Fruit fly (Drosophila melanogaster) whole organism, embryonic: ENCODE data around the gene tbrd-1.

ENCODE experiments used
- Abd-B ChIP-seq: fragments of 200-800 bp; sonication (Bioruptor generic); optimal IDR thresholded peaks from 2 replicates; lab custom pipeline; 2018; ENCODE audit warnings: missing biosample characterization, mild to moderate bottlenecking, missing genetic modification characterization, moderate library complexity
- Bteb2 ChIP-seq: fragments of 200-800 bp; sonication (Bioruptor generic); optimal IDR thresholded peaks from 2 replicates; lab custom pipeline; 2016; ENCODE audit warnings: missing biosample characterization, missing genetic modification characterization
- CG14014 ChIP-seq: fragments of 200-800 bp; sonication (Bioruptor generic); IDR thresholded peaks from 2 replicates; pipeline ENCODE4 v1.3.6; 2022; ENCODE audit warnings: missing biosample characterization, missing genetic modification characterization
- CG15601 ChIP-seq: fragments of 200-800 bp; sonication (Bioruptor generic); optimal IDR thresholded peaks from 3 replicates; lab custom pipeline; 2019; ENCODE audit warnings: missing biosample characterization, mild to moderate bottlenecking, missing genetic modification characterization, moderate library complexity
- CG1647 ChIP-seq: fragments of 200-800 bp; sonication (Bioruptor generic); optimal IDR thresholded peaks from 3 replicates; lab custom pipeline; 2016; ENCODE audit warnings: missing biosample characterization, missing genetic modification characterization
- CG17568 ChIP-seq: fragments of 200-800 bp; sonication (Bioruptor generic); optimal IDR thresholded peaks from 2 replicates; lab custom pipeline; 2018; ENCODE audit warnings: missing biosample characterization, mild to moderate bottlenecking, missing genetic modification characterization, moderate library complexity
- CG17612 ChIP-seq: fragments of 200-800 bp; sonication (Bioruptor generic); IDR thresholded peaks from 2 replicates; pipeline ENCODE4 v1.3.6; 2022; ENCODE audit warnings: missing biosample characterization, missing genetic modification characterization
- CG17829 ChIP-seq: fragments of 200-800 bp; optimal IDR thresholded peaks from 2 replicates; lab custom pipeline; 2019; ENCODE audit warnings: missing biosample characterization, mild to moderate bottlenecking, missing genetic modification characterization, moderate library complexity
- CG1792 ChIP-seq: fragments of 200-800 bp; sonication (Bioruptor generic); optimal IDR thresholded peaks from 2 replicates; lab custom pipeline; 2016; ENCODE audit warnings: missing biosample characterization, missing genetic modification characterization
- CG2120 ChIP-seq: fragments of 200-800 bp; sonication (Bioruptor generic); optimal IDR thresholded peaks from 3 replicates; lab custom pipeline; 2016; ENCODE audit warnings: missing biosample characterization, missing genetic modification characterization
- CG30403 ChIP-seq: fragments of 200-800 bp; sonication (Bioruptor generic); optimal IDR thresholded peaks from 3 replicates; lab custom pipeline; 2016; ENCODE audit warnings: missing biosample characterization, missing genetic modification characterization
- CG31365 ChIP-seq: fragments of 200-800 bp; sonication (Bioruptor generic); optimal IDR thresholded peaks from 2 replicates; lab custom pipeline; 2018; ENCODE audit warnings: missing biosample characterization, mild to moderate bottlenecking, missing genetic modification characterization
- CG3838 ChIP-seq: fragments of 200-800 bp; sonication (Bioruptor generic); optimal IDR thresholded peaks from 3 replicates; lab custom pipeline; 2016; ENCODE audit warnings: missing biosample characterization, missing genetic modification characterization
- CG4282 ChIP-seq: fragments of 200-800 bp; sonication (Bioruptor generic); optimal IDR thresholded peaks from 2 replicates; lab custom pipeline; 2016; ENCODE audit warnings: missing biosample characterization, missing genetic modification characterization
- CG4424 ChIP-seq: fragments of 200-800 bp; sonication (Bioruptor generic); optimal IDR thresholded peaks from 3 replicates; lab custom pipeline; 2016; ENCODE audit warnings: missing biosample characterization, missing genetic modification characterization
- CG7357 ChIP-seq: fragments of 200-800 bp; sonication (Bioruptor generic); IDR thresholded peaks from 3 replicates; pipeline ENCODE4 v1.3.6; 2022; ENCODE audit warnings: missing biosample characterization, missing genetic modification characterization
- CoRest ChIP-seq: fragments of 200-800 bp; sonication (Bioruptor generic); optimal IDR thresholded peaks from 3 replicates; lab custom pipeline; 2018; ENCODE audit warnings: missing biosample characterization, mild to moderate bottlenecking, missing genetic modification characterization, moderate library complexity
- Dad ChIP-seq: fragments of 200-800 bp; sonication (Bioruptor generic); optimal IDR thresholded peaks from 3 replicates; lab custom pipeline; 2016; ENCODE audit warnings: missing biosample characterization, missing genetic modification characterization
- Deaf1 ChIP-seq: fragments of 200-800 bp; optimal IDR thresholded peaks from 3 replicates; lab custom pipeline; 2019; ENCODE audit warnings: missing biosample characterization, mild to moderate bottlenecking, missing genetic modification characterization, moderate library complexity
- Dek ChIP-seq: fragments of 200-800 bp; sonication (Bioruptor generic); optimal IDR thresholded peaks from 3 replicates; lab custom pipeline; 2019; ENCODE audit warnings: missing biosample characterization, mild to moderate bottlenecking, missing genetic modification characterization, moderate library complexity
- ERR ChIP-seq: fragments of 200-800 bp; sonication (Bioruptor generic); optimal IDR thresholded peaks from 2 replicates; lab custom pipeline; 2016; ENCODE audit warnings: missing biosample characterization, missing genetic modification characterization
- Fer2 ChIP-seq: fragments of 200-800 bp; sonication (Bioruptor generic); optimal IDR thresholded peaks from 2 replicates; lab custom pipeline; 2018; ENCODE audit warnings: missing biosample characterization, mild to moderate bottlenecking, missing genetic modification characterization, moderate library complexity
- GATAe ChIP-seq: fragments of 200-800 bp; sonication (Bioruptor generic); conservative IDR thresholded peaks from 2 replicates; pipeline ENCODE4 v1.3.6; 2022; ENCODE audit warnings: missing biosample characterization, missing genetic modification characterization
- Hr39 ChIP-seq: fragments of >200 bp; optimal IDR thresholded peaks from 2 replicates; lab custom pipeline; 2017
- Hr51 ChIP-seq, 2 experiments: fragments of 200-800 bp; sonication (Bioruptor generic); optimal IDR thresholded peaks; 2 replicates in 1 of 2; 3 replicates in 1 of 2; lab custom pipeline; 2016 to 2018; ENCODE audit warnings: missing biosample characterization in 2 of 2, missing genetic modification characterization in 2 of 2, mild to moderate bottlenecking in 1 of 2, moderate library complexity in 1 of 2
- Hsf ChIP-seq: fragments of 200-800 bp; sonication (Bioruptor generic); optimal IDR thresholded peaks from 3 replicates; lab custom pipeline; 2016; ENCODE audit warnings: missing biosample characterization, missing genetic modification characterization
- Meics ChIP-seq: fragments of 200-800 bp; sonication (Bioruptor generic); optimal IDR thresholded peaks from 2 replicates; lab custom pipeline; 2017; ENCODE audit warnings: missing biosample characterization, mild to moderate bottlenecking, missing genetic modification characterization
- NC2β ChIP-seq: fragments of 200-800 bp; sonication (Bioruptor generic); optimal IDR thresholded peaks from 2 replicates; lab custom pipeline; 2016; ENCODE audit warnings: missing biosample characterization, missing genetic modification characterization
- Ptx1 ChIP-seq: fragments of 200-800 bp; sonication (Bioruptor generic); IDR thresholded peaks from 2 replicates; pipeline ENCODE4 v1.3.6; 2022; ENCODE audit warnings: missing biosample characterization, missing genetic modification characterization
- Spps ChIP-seq: fragments of 200-800 bp; sonication (Bioruptor generic); optimal IDR thresholded peaks from 2 replicates; lab custom pipeline; 2018; ENCODE audit warnings: missing biosample characterization, mild to moderate bottlenecking, missing genetic modification characterization
- Tbp ChIP-seq: fragments of >200 bp; optimal IDR thresholded peaks from 2 replicates; lab custom pipeline; 2018; ENCODE audit warnings: missing biosample characterization, missing genetic modification characterization
- Usf ChIP-seq: fragments of 200-800 bp; sonication (Bioruptor generic); optimal IDR thresholded peaks from 2 replicates; lab custom pipeline; 2017; ENCODE audit warnings: missing genotype, missing biosample characterization, missing genetic modification characterization
- ase ChIP-seq: fragments of 200-800 bp; sonication (Bioruptor generic); IDR thresholded peaks from 3 replicates; pipeline ENCODE4 v1.3.6; 2022; ENCODE audit warnings: missing biosample characterization, missing genetic modification characterization
- ato ChIP-seq: fragments of 200-800 bp; sonication (Bioruptor generic); IDR thresholded peaks from 2 replicates; pipeline ENCODE4 v1.3.6; 2022; ENCODE audit warnings: missing biosample characterization, missing genetic modification characterization; ENCODE audit not compliant: partially characterized antibody
- bigmax ChIP-seq: fragments of 200-800 bp; sonication (Bioruptor generic); optimal IDR thresholded peaks from 2 replicates; lab custom pipeline; 2018; ENCODE audit warnings: missing biosample characterization, mild to moderate bottlenecking, missing genetic modification characterization
- bsh ChIP-seq, 2 experiments: fragments of 200-800 bp; sonication (Bioruptor generic); optimal IDR thresholded peaks; 2 replicates each; lab custom pipeline; 2017 to 2018; ENCODE audit warnings: mild to moderate bottlenecking in 2 of 2, missing biosample characterization in 2 of 2, missing genetic modification characterization in 2 of 2, moderate library complexity in 1 of 2
- cas ChIP-seq: fragments of 200-800 bp; sonication (Bioruptor generic); IDR thresholded peaks from 2 replicates; pipeline ENCODE4 v1.3.6; 2022; ENCODE audit warnings: missing biosample characterization, missing genetic modification characterization
- caup ChIP-seq: fragments of 200-800 bp; sonication (Bioruptor generic); optimal IDR thresholded peaks from 3 replicates; lab custom pipeline; 2017; ENCODE audit warnings: missing biosample characterization, mild to moderate bottlenecking, missing genetic modification characterization, moderate library complexity; ENCODE audit not compliant: severe bottlenecking
- esg ChIP-seq: fragments of 200-800 bp; sonication (Bioruptor generic); conservative IDR thresholded peaks from 2 replicates; pipeline ENCODE4 v1.3.6; 2022; ENCODE audit warnings: missing biosample characterization, missing genetic modification characterization
- exex ChIP-seq: fragments of 200-800 bp; sonication (Bioruptor generic); optimal IDR thresholded peaks from 4 replicates; lab custom pipeline; 2018; ENCODE audit warnings: missing biosample characterization, mild to moderate bottlenecking, missing genetic modification characterization, moderate library complexity
- gro ChIP-seq: fragments of 200-800 bp; sonication (Bioruptor generic); optimal IDR thresholded peaks from 2 replicates; lab custom pipeline; 2016; ENCODE audit warnings: missing biosample characterization, missing genetic modification characterization
- gsb ChIP-seq: fragments of 200-800 bp; sonication (Bioruptor generic); IDR thresholded peaks from 2 replicates; pipeline ENCODE4 v1.3.6; 2022; ENCODE audit warnings: missing biosample characterization, missing genetic modification characterization
- kah ChIP-seq: fragments of 200-800 bp; sonication (Bioruptor generic); optimal IDR thresholded peaks from 2 replicates; lab custom pipeline; 2018; ENCODE audit warnings: missing biosample characterization, mild to moderate bottlenecking, missing genetic modification characterization
- oc ChIP-seq: fragments of 200-800 bp; sonication (Bioruptor generic); optimal IDR thresholded peaks from 2 replicates; lab custom pipeline; 2018; ENCODE audit warnings: missing biosample characterization, mild to moderate bottlenecking, missing genetic modification characterization, moderate library complexity
- psq ChIP-seq: fragments of 200-800 bp; sonication (Bioruptor generic); optimal IDR thresholded peaks from 2 replicates; lab custom pipeline; 2017; ENCODE audit warnings: missing biosample characterization, missing genetic modification characterization
- ranshi ChIP-seq: fragments of 200-800 bp; sonication (Bioruptor generic); IDR thresholded peaks from 2 replicates; pipeline ENCODE4 v1.3.6; 2022; ENCODE audit warnings: missing biosample characterization, missing genetic modification characterization
- ro ChIP-seq: fragments of 200-800 bp; sonication (Bioruptor generic); IDR thresholded peaks from 2 replicates; pipeline ENCODE4 v1.3.6; 2022; ENCODE audit warnings: missing biosample characterization, missing genetic modification characterization
- salm ChIP-seq: fragments of 200-800 bp; sonication (Bioruptor generic); optimal IDR thresholded peaks from 2 replicates; lab custom pipeline; 2018; ENCODE audit warnings: missing biosample characterization, mild to moderate bottlenecking, missing genetic modification characterization
- sr ChIP-seq: fragments of 200-800 bp; sonication (Bioruptor generic); IDR thresholded peaks from 3 replicates; pipeline ENCODE4 v1.3.6; 2022; ENCODE audit warnings: missing biosample characterization, missing genetic modification characterization
- trem ChIP-seq: fragments of 200-800 bp; optimal IDR thresholded peaks from 3 replicates; lab custom pipeline; 2019; ENCODE audit warnings: missing biosample characterization, mild to moderate bottlenecking, missing genetic modification characterization, moderate library complexity
- vfl ChIP-seq: fragments of 200-800 bp; sonication (Bioruptor generic); optimal IDR thresholded peaks from 2 replicates; lab custom pipeline; 2016; ENCODE audit warnings: missing biosample characterization, missing genetic modification characterization

Gene tbrd-1

dm6 chr3R:23931095-23931728, 37.9 kb upstream of the tbrd-1 start, which contains the start of the genes Rpt2 and CG13599 (continued):
- TF ChIP-seq CG14014 (GFP tag; lab: Robert Waterston, UW) = no peak
- TF ChIP-seq Ptx1 (GFP tag; lab: Robert Waterston, UW) = no peak
- no peak for TF ChIP-seq CG4282 (GFP tag; lab: Kevin White, UChicago)
- TF ChIP-seq Bteb2 (GFP tag; lab: Kevin White, UChicago) = peak; percentile 10
- TF ChIP-seq Hsf (GFP tag; lab: Kevin White, UChicago) = peak; percentile 28
- TF ChIP-seq caup (GFP tag; lab: Kevin White, UChicago) = no peak
- TF ChIP-seq trem (tag; lab: Kevin White, UChicago) = peak; percentile 85
- TF ChIP-seq NC2β (GFP tag; lab: Kevin White, UChicago) = peak; percentile 14
- TF ChIP-seq CG1792 = no peak
- no peak for TF ChIP-seq ase (GFP tag; lab: Robert Waterston, UW)
- TF ChIP-seq CG15601 (tag; lab: Kevin White, UChicago) = peak; percentile 48
- peak; percentile 41 for TF ChIP-seq CoRest
- TF ChIP-seq kah = no peak
- TF ChIP-seq salm (tag; lab: Kevin White, UChicago) = no peak
- TF ChIP-seq vfl (GFP tag; lab: Kevin White, UChicago) = no peak
- no peak for TF ChIP-seq cas (GFP tag; lab: Robert Waterston, UW)
- peak; percentile 18 for TF ChIP-seq Deaf1 (tag; lab: Kevin White, UChicago)
- no peak for TF ChIP-seq CG31365 (tag; lab: Kevin White, UChicago)
- no peak for TF ChIP-seq CG1647 (GFP tag; lab: Kevin White, UChicago)
- TF ChIP-seq CG17612 (GFP tag; lab: Robert Waterston, UW) = no peak
- TF ChIP-seq Spps = peak; percentile 14
- peak; percentile 28 for TF ChIP-seq CG17829 (tag; lab: Kevin White, UChicago)
- no peak for TF ChIP-seq Tbp
- TF ChIP-seq ato (GFP tag; lab: Robert Waterston, UW) = peak; percentile 8; the same call in 1 of the 2 replicates
- TF ChIP-seq sr (GFP tag; lab: Robert Waterston, UW) = no peak
- no peak for TF ChIP-seq Dad (GFP tag; lab: Kevin White, UChicago)
- TF ChIP-seq CG30403 (GFP tag; lab: Kevin White, UChicago) = peak; percentile 50
- TF ChIP-seq exex (tag; lab: Kevin White, UChicago) = peak; percentile 6
- TF ChIP-seq gro (GFP tag; lab: Kevin White, UChicago) = peak; percentile 52
- TF ChIP-seq Fer2 = no peak
- no peak for TF ChIP-seq CG3838 (GFP tag; lab: Kevin White, UChicago)
- no peak for TF ChIP-seq Meics (GFP tag; lab: Kevin White, UChicago)
- TF ChIP-seq ro (GFP tag; lab: Robert Waterston, UW) = no peak
- TF ChIP-seq Dek (tag; lab: Kevin White, UChicago) = no peak
- peak; percentile 44 for TF ChIP-seq CG2120 (GFP tag; lab: Kevin White, UChicago)
- no peak for TF ChIP-seq CG4424 (GFP tag; lab: Kevin White, UChicago)
- TF ChIP-seq CG17568 (GFP tag; lab: Kevin White, UChicago) = peak; percentile 68
- TF ChIP-seq CG7357 = no peak
- no peak for TF ChIP-seq bsh (GFP tag; optimal IDR thresholded peaks at IDR 0.05; lab: Kevin White, UChicago)
- TF ChIP-seq oc (tag; lab: Kevin White, UChicago) = no peak
- TF ChIP-seq Hr51 (GFP tag; optimal IDR thresholded peaks at IDR 0.05; lab: Kevin White, UChicago) = no peak
- no peak for TF ChIP-seq Abd-B (GFP tag; lab: Kevin White, UChicago)
- TF ChIP-seq gsb (GFP tag; lab: Robert Waterston, UW) = no peak
- no peak for TF ChIP-seq Usf
- no peak for TF ChIP-seq psq
- TF ChIP-seq ERR (GFP tag; lab: Kevin White, UChicago) = no peak
- TF ChIP-seq ranshi = no peak
- no peak for TF ChIP-seq esg (GFP tag; lab: Robert Waterston, UW)
- TF ChIP-seq bigmax (GFP tag; lab: Kevin White, UChicago) = no peak
- no peak for TF ChIP-seq GATAe (GFP tag; lab: Robert Waterston, UW)
- no peak for TF ChIP-seq Hr39 (lab: Kevin White, UChicago)
